Worm (Caenorhabditis elegans) whole organism, L1 larva: Measurements from ENCODE around the gene cdc-14.

Source experiments
- C04F5.9 ChIP-seq: sonication (generic microtip); optimal IDR thresholded peaks from 2 replicates; lab custom pipeline; 2016; ENCODE audit warnings: missing genetic modification characterization, missing compliant biosample characterization
- C34B4.2 ChIP-seq: sonication (generic microtip); optimal IDR thresholded peaks from 2 replicates; lab custom pipeline; 2017; ENCODE audit warnings: mild to moderate bottlenecking, missing genetic modification characterization, missing compliant biosample characterization
- F16B12.6 ChIP-seq: fragments of 150-350 bp; optimal IDR thresholded peaks from 2 replicates; lab custom pipeline; 2014; ENCODE audit warnings: missing biosample characterization, missing genetic modification characterization
- aha-1 ChIP-seq: fragments of 150-350 bp; optimal IDR thresholded peaks from 2 replicates; lab custom pipeline; 2014; ENCODE audit warnings: missing biosample characterization, missing genetic modification characterization
- ama-1 ChIP-seq: fragments of 150-350 bp; optimal IDR thresholded peaks from 2 replicates; lab custom pipeline; 2014
- blmp-1 ChIP-seq: fragments of 150-350 bp; optimal IDR thresholded peaks from 2 replicates; lab custom pipeline; 2014; ENCODE audit warnings: missing biosample characterization, missing genetic modification characterization
- ceh-8 ChIP-seq: fragments of 200-800 bp; sonication (Bioruptor generic); optimal IDR thresholded peaks from 2 replicates; lab custom pipeline; 2018; ENCODE audit warnings: mild to moderate bottlenecking, missing genetic modification characterization, moderate library complexity, missing compliant biosample characterization
- ceh-88 ChIP-seq: fragments of 200-800 bp; sonication (Bioruptor generic); IDR thresholded peaks from 2 replicates; pipeline ENCODE4 v1.3.6; 2022; ENCODE audit warnings: missing genetic modification characterization, missing compliant biosample characterization
- ceh-90 ChIP-seq: sonication (generic microtip); optimal IDR thresholded peaks from 2 replicates; lab custom pipeline; 2016; ENCODE audit warnings: missing genetic modification characterization, missing compliant biosample characterization
- efl-3 ChIP-seq: fragments of 200-800 bp; sonication (Bioruptor generic); optimal IDR thresholded peaks from 2 replicates; lab custom pipeline; 2018; ENCODE audit warnings: mild to moderate bottlenecking, missing genetic modification characterization, missing compliant biosample characterization
- egl-13 ChIP-seq: sonication (generic microtip); optimal IDR thresholded peaks from 2 replicates; lab custom pipeline; 2016; ENCODE audit warnings: missing genotype, missing genetic modification reagents, missing genetic modification characterization, missing compliant biosample characterization
- egl-27 ChIP-seq, 2 experiments: fragments of 150-350 bp in 1 of 2; sonication (generic microtip); optimal IDR thresholded peaks; 3 replicates each; lab custom pipeline; 2017 to 2018; ENCODE audit warnings: missing biosample characterization in 2 of 2, missing genetic modification characterization in 2 of 2, missing genetic modification reagents in 2 of 2
- elt-2 ChIP-seq: sonication (generic microtip); optimal IDR thresholded peaks from 2 replicates; lab custom pipeline; 2016; ENCODE audit warnings: missing genetic modification characterization, mild to moderate bottlenecking, inconsistent platforms, missing compliant biosample characterization, missing genetic modification reagents
- elt-3 ChIP-seq, 6 experiments: fragments of 150-350 bp in 1 of 6; sonication (generic microtip); optimal IDR thresholded peaks; 2 replicates each; lab custom pipeline; 2017 to 2018; ENCODE audit warnings: missing biosample characterization in 6 of 6, missing genetic modification characterization in 6 of 6, inconsistent platforms in 1 of 6
- ets-5 ChIP-seq: fragments of 200-800 bp; sonication (Bioruptor generic); IDR thresholded peaks from 2 replicates; pipeline ENCODE4 v1.3.6; 2022; ENCODE audit warnings: missing genetic modification characterization, missing compliant biosample characterization
- fkh-10 ChIP-seq: sonication (generic microtip); optimal IDR thresholded peaks from 2 replicates; lab custom pipeline; 2017; ENCODE audit warnings: missing biosample characterization, missing genetic modification reagents, missing genetic modification characterization
- fkh-4 ChIP-seq: sonication (generic microtip); optimal IDR thresholded peaks from 2 replicates; lab custom pipeline; 2016; ENCODE audit warnings: missing compliant biosample characterization, missing genetic modification characterization, borderline replicate concordance
- fkh-8 ChIP-seq: sonication (generic microtip); optimal IDR thresholded peaks from 2 replicates; lab custom pipeline; 2016; ENCODE audit warnings: mild to moderate bottlenecking, missing genetic modification characterization, missing compliant biosample characterization
- fos-1 ChIP-seq: fragments of 150-350 bp; optimal IDR thresholded peaks from 2 replicates; lab custom pipeline; 2014; ENCODE audit warnings: missing biosample characterization, missing genetic modification characterization
- hlh-17 ChIP-seq: fragments of 200-800 bp; sonication (Bioruptor generic); optimal IDR thresholded peaks from 2 replicates; lab custom pipeline; 2018; ENCODE audit warnings: missing genetic modification characterization, mild to moderate bottlenecking, missing compliant biosample characterization, moderate library complexity, borderline replicate concordance
- hpl-2 ChIP-seq: fragments of 150-350 bp; optimal IDR thresholded peaks from 2 replicates; lab custom pipeline; 2014; ENCODE audit warnings: missing biosample characterization, missing genetic modification reagents, missing genetic modification characterization
- isw-1 ChIP-seq: fragments of 200-800 bp; sonication (Bioruptor generic); IDR thresholded peaks from 2 replicates; pipeline ENCODE4 v1.3.6; 2022; ENCODE audit warnings: missing genetic modification characterization, missing compliant biosample characterization
- lin-13 ChIP-seq: fragments of 150-350 bp; optimal IDR thresholded peaks from 2 replicates; lab custom pipeline; 2014; ENCODE audit warnings: missing biosample characterization, missing genetic modification reagents, missing genetic modification characterization
- lin-14 ChIP-seq: fragments of 200-800 bp; sonication (Bioruptor generic); optimal IDR thresholded peaks from 2 replicates; lab custom pipeline; 2018; ENCODE audit warnings: mild to moderate bottlenecking, missing genetic modification characterization, moderate library complexity, missing compliant biosample characterization
- lin-15B ChIP-seq: fragments of 150-350 bp; sonication (generic microtip); optimal IDR thresholded peaks from 3 replicates; lab custom pipeline; 2014; ENCODE audit warnings: missing biosample characterization, missing genetic modification characterization
- lin-39 ChIP-seq: fragments of 150-350 bp; optimal IDR thresholded peaks from 2 replicates; lab custom pipeline; 2014; ENCODE audit warnings: missing biosample characterization, missing genetic modification reagents, missing genetic modification characterization
- lir-3 ChIP-seq: sonication (generic microtip); optimal IDR thresholded peaks from 2 replicates; lab custom pipeline; 2016; ENCODE audit warnings: mild to moderate bottlenecking, missing genetic modification characterization, moderate library complexity, missing compliant biosample characterization; ENCODE audit not compliant: poor library complexity
- mef-2 ChIP-seq: fragments of 150-350 bp; optimal IDR thresholded peaks from 2 replicates; lab custom pipeline; 2014; ENCODE audit warnings: missing biosample characterization, missing genetic modification characterization
- nhr-12 ChIP-seq: sonication (generic microtip); optimal IDR thresholded peaks from 2 replicates; lab custom pipeline; 2017; ENCODE audit warnings: missing biosample characterization, missing genetic modification characterization
- nhr-19 ChIP-seq: fragments of 200-800 bp; sonication (Bioruptor generic); conservative IDR thresholded peaks from 2 replicates; pipeline ENCODE4 v1.3.6; 2022; ENCODE audit warnings: missing genetic modification characterization, missing compliant biosample characterization
- nhr-237 ChIP-seq: fragments of 150-350 bp; optimal IDR thresholded peaks from 2 replicates; lab custom pipeline; 2014; ENCODE audit warnings: missing biosample characterization, missing genetic modification characterization
- nhr-28 ChIP-seq: fragments of 150-350 bp; optimal IDR thresholded peaks from 2 replicates; lab custom pipeline; 2014; ENCODE audit warnings: missing biosample characterization, missing genetic modification characterization
- nhr-47 ChIP-seq: sonication (generic microtip); optimal IDR thresholded peaks from 2 replicates; lab custom pipeline; 2016; ENCODE audit warnings: mild to moderate bottlenecking, missing genetic modification characterization, moderate library complexity, missing compliant biosample characterization
- nhr-71 ChIP-seq: sonication (generic microtip); optimal IDR thresholded peaks from 2 replicates; lab custom pipeline; 2016; ENCODE audit warnings: mild to moderate bottlenecking, missing genetic modification characterization, moderate library complexity, missing compliant biosample characterization
- nhr-76 ChIP-seq: sonication (generic microtip); optimal IDR thresholded peaks from 2 replicates; lab custom pipeline; 2017; ENCODE audit warnings: missing biosample characterization, missing genetic modification characterization
- nhr-84 ChIP-seq: sonication (generic microtip); optimal IDR thresholded peaks from 2 replicates; lab custom pipeline; 2017; ENCODE audit warnings: missing biosample characterization, missing genetic modification characterization
- nhr-90 ChIP-seq: sonication (generic microtip); optimal IDR thresholded peaks from 2 replicates; lab custom pipeline; 2016; ENCODE audit warnings: mild to moderate bottlenecking, missing genetic modification characterization, missing compliant biosample characterization; ENCODE audit not compliant: poor library complexity
- pag-3 ChIP-seq: sonication (generic microtip); optimal IDR thresholded peaks from 2 replicates; lab custom pipeline; 2017; ENCODE audit warnings: missing genetic modification characterization, mild to moderate bottlenecking, missing compliant biosample characterization, antibody characterized with exemption, borderline replicate concordance; ENCODE audit not compliant: insufficient read depth
- pax-3 ChIP-seq: fragments of 200-800 bp; sonication (Bioruptor generic); optimal IDR thresholded peaks from 2 replicates; lab custom pipeline; 2018; ENCODE audit warnings: mild to moderate bottlenecking, missing genetic modification characterization, moderate library complexity, missing compliant biosample characterization
- pqm-1 ChIP-seq: sonication (generic microtip); optimal IDR thresholded peaks from 3 replicates; lab custom pipeline; 2017; ENCODE audit warnings: missing biosample characterization, missing genetic modification characterization
- rnt-1 ChIP-seq: sonication (generic microtip); optimal IDR thresholded peaks from 2 replicates; lab custom pipeline; 2016; ENCODE audit warnings: mild to moderate bottlenecking, missing genetic modification characterization, moderate library complexity, missing compliant biosample characterization
- skn-1 ChIP-seq: fragments of 150-350 bp; optimal IDR thresholded peaks from 2 replicates; lab custom pipeline; 2014; ENCODE audit warnings: missing biosample characterization, missing genetic modification characterization
- snu-23 ChIP-seq: sonication (generic microtip); optimal IDR thresholded peaks from 2 replicates; lab custom pipeline; 2016; ENCODE audit warnings: missing genetic modification characterization, missing compliant biosample characterization
- sptf-1 ChIP-seq: fragments of 150-350 bp; optimal IDR thresholded peaks from 2 replicates; lab custom pipeline; 2014; ENCODE audit warnings: missing biosample characterization, missing genetic modification characterization
- sup-37 ChIP-seq: fragments of 200-800 bp; sonication (Bioruptor generic); optimal IDR thresholded peaks from 2 replicates; lab custom pipeline; 2018; ENCODE audit warnings: mild to moderate bottlenecking, missing genetic modification characterization, missing compliant biosample characterization
- swsn-7 ChIP-seq: sonication (generic microtip); optimal IDR thresholded peaks from 2 replicates; lab custom pipeline; 2016; ENCODE audit warnings: missing genetic modification characterization, missing compliant biosample characterization
- tlp-1 ChIP-seq: fragments of 150-350 bp; optimal IDR thresholded peaks from 2 replicates; lab custom pipeline; 2014; ENCODE audit warnings: missing biosample characterization, missing genetic modification characterization
- unc-30 ChIP-seq: sonication (generic microtip); optimal IDR thresholded peaks from 2 replicates; lab custom pipeline; 2017; ENCODE audit warnings: missing biosample characterization, missing genetic modification characterization
- unc-86 ChIP-seq: sonication (generic microtip); optimal IDR thresholded peaks from 2 replicates; lab custom pipeline; 2016; ENCODE audit warnings: missing genetic modification characterization, missing compliant biosample characterization
- vab-15 ChIP-seq: sonication (generic microtip); optimal IDR thresholded peaks from 2 replicates; lab custom pipeline; 2017; ENCODE audit warnings: missing genotype, mild to moderate bottlenecking, missing genetic modification characterization, missing compliant biosample characterization
- ztf-4 ChIP-seq: fragments of 150-350 bp; optimal IDR thresholded peaks from 2 replicates; lab custom pipeline; 2014; ENCODE audit warnings: missing biosample characterization, missing genetic modification characterization

The cdc-14 gene

DNA sequence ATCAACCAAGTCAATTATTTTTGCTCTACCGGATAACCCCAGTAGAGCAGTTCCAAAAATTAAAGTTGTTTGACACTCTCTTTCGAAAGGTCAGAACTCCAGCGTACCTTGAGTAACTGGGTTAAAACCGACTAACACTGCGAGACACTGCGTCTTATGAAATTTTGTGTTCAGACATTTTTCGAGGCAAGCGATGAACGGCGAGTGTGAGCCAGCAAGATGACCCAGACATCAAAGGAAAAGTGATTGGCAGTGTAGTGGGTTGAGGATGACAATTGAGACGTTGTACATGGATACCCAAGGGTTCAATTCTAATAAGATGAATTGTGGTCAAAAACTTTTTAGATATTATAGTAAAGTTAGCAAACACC lies 49.1 kb downstream of the cdc-14 start (continued):
- no peak for TF ChIP-seq lin-15B
- no peak for TF ChIP-seq egl-13
- no peak for TF ChIP-seq tlp-1 (tag; lab: Kevin White, UChicago)
- TF ChIP-seq C04F5.9 (tag; lab: Kevin White, UChicago) = peak; percentile 57
- TF ChIP-seq blmp-1 = no peak
- TF ChIP-seq isw-1 (GFP tag; lab: Robert Waterston, UW) = no peak
- TF ChIP-seq fos-1 (tag; lab: Kevin White, UChicago) = no peak
- peak; percentile 77 for TF ChIP-seq elt-2
- no peak for TF ChIP-seq fkh-10 (GFP tag; lab: Kevin White, UChicago)
- peak; percentile 24 for TF ChIP-seq F16B12.6
- TF ChIP-seq nhr-84 (tag; lab: Kevin White, UChicago) = peak; percentile 40
- no peak for TF ChIP-seq fkh-4 (tag; lab: Kevin White, UChicago)
- TF ChIP-seq hpl-2 (GFP tag; lab: Kevin White, UChicago) = no peak
- peak; percentile 32 for TF ChIP-seq lin-14 (GFP tag; lab: Kevin White, UChicago)
- no peak for TF ChIP-seq pax-3 (tag; lab: Kevin White, UChicago)
- no peak for TF ChIP-seq lir-3
- TF ChIP-seq pqm-1 = no peak
- no peak for TF ChIP-seq nhr-28 (tag; lab: Kevin White, UChicago)
- TF ChIP-seq vab-15 = no peak
- TF ChIP-seq nhr-90 (tag; lab: Kevin White, UChicago) = peak; percentile 69
- TF ChIP-seq mef-2 (tag; lab: Kevin White, UChicago) = no peak
- TF ChIP-seq ceh-90 (tag; lab: Kevin White, UChicago) = no peak
- no peak for TF ChIP-seq egl-27 (tag; optimal IDR thresholded peaks at IDR 0.05; lab: Kevin White, UChicago)
- TF ChIP-seq nhr-19 = peak; percentile 82
- no peak for TF ChIP-seq unc-86 (tag; lab: Kevin White, UChicago)
- peak; percentile 70 for TF ChIP-seq snu-23
- no peak for TF ChIP-seq ets-5 (GFP tag; lab: Robert Waterston, UW)
- TF ChIP-seq ama-1 (lab: Kevin White, UChicago) = peak; percentile 97
- TF ChIP-seq efl-3 (GFP tag; lab: Kevin White, UChicago) = no peak
- peak; percentile 70 for TF ChIP-seq lin-39 (tag; lab: Kevin White, UChicago)
- TF ChIP-seq ceh-8 (GFP tag; lab: Kevin White, UChicago) = no peak
- TF ChIP-seq ceh-88 (GFP tag; lab: Robert Waterston, UW) = no peak
- peak; percentile 95 for TF ChIP-seq swsn-7 (tag; lab: Kevin White, UChicago)
- TF ChIP-seq sptf-1 (tag; lab: Kevin White, UChicago) = no peak
- no peak for TF ChIP-seq nhr-237 (tag; lab: Kevin White, UChicago)
- TF ChIP-seq elt-3 (tag; optimal IDR thresholded peaks at IDR 0.05; lab: Kevin White, UChicago) = no peak
- no peak for TF ChIP-seq pag-3
- no peak for TF ChIP-seq nhr-12 (tag; lab: Kevin White, UChicago)
- TF ChIP-seq skn-1 = peak; percentile 26
- TF ChIP-seq hlh-17 (GFP tag; lab: Kevin White, UChicago) = no peak

DNA sequence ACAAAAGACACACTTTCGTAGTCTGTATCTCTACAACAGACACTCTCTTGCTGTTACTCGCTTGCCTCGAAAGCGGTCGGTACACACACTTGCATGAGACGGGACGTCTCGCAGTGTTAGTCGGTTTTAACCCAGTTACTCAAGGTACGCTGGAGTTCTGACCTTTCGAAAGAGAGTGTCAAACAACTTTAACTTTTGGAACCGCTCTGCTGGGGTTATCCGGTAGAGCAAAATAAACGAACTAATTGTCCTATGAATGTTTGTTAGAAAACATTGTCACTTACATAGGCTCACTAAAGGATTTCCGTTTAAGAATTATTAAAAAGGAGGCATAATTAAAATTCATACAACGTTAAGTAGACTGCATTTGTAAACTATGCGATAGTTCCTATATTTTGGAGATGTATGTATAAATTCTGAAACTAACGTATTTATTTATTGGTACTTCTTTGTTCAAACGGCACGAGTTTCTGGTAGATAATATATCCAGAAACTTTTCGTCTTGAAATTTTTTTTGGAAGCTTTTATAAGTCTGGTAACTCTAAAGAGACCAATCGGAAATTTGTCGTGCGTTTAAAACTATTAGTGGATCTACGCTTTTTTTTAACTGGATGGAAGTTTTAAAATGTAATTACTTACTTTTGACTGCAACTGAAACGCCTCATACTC lies 49.6 kb downstream of the cdc-14 start:
- peak; percentile 98 for TF ChIP-seq ceh-8 (GFP tag; lab: Kevin White, UChicago)
- peak; percentile 90 for TF ChIP-seq skn-1
- TF ChIP-seq egl-13 = peak; percentile 98
- TF ChIP-seq nhr-71 (tag; lab: Kevin White, UChicago) = peak; percentile 100
- TF ChIP-seq nhr-76 (tag; lab: Kevin White, UChicago) = peak; percentile 98
- TF ChIP-seq snu-23 = peak; percentile 100
- peak; percentile 95 for TF ChIP-seq C04F5.9 (tag; lab: Kevin White, UChicago)
- peak; percentile 98 for TF ChIP-seq pax-3 (tag; lab: Kevin White, UChicago)
- peak; percentile 99 for TF ChIP-seq ztf-4 (tag; lab: Kevin White, UChicago)
- TF ChIP-seq aha-1 (tag; lab: Kevin White, UChicago) = peak; percentile 62
- TF ChIP-seq fkh-8 = peak; percentile 98
- TF ChIP-seq rnt-1 = peak; percentile 98
- peak; percentile 100 for TF ChIP-seq nhr-47 (tag; lab: Kevin White, UChicago)
- 0 out of 2 replicates have a peak, but pooled peaks have one; percentile 74 for TF ChIP-seq ets-5 (GFP tag; lab: Robert Waterston, UW)
- peak; percentile 78 for TF ChIP-seq nhr-84 (tag; lab: Kevin White, UChicago)
- TF ChIP-seq C34B4.2 = peak; percentile 67
- TF ChIP-seq unc-30 (tag; lab: Kevin White, UChicago) = peak; percentile 68
- peak; percentile 98 for TF ChIP-seq isw-1 (GFP tag; lab: Robert Waterston, UW)
- peak; percentile 60 for TF ChIP-seq lin-15B
- TF ChIP-seq nhr-237 (tag; lab: Kevin White, UChicago) = peak; percentile 91
- peak; percentile 96 for TF ChIP-seq lin-13 (GFP tag; lab: Kevin White, UChicago)
- TF ChIP-seq fkh-4 (tag; lab: Kevin White, UChicago) = peak; percentile 86
- peak; percentile 98 for TF ChIP-seq sup-37
